Worm (Caenorhabditis elegans) whole organism, young adult: ENCODE results near the gene ncam-1.

ENCODE experiments used
- B0035.1 ChIP-seq: sonication (generic microtip); optimal IDR thresholded peaks from 2 replicates; lab custom pipeline; 2016; ENCODE audit warnings: missing genetic modification characterization, mild to moderate bottlenecking, missing compliant biosample characterization, missing genotype, missing genetic modification reagents
- B0261.1 ChIP-seq: sonication (generic microtip); optimal IDR thresholded peaks from 2 replicates; lab custom pipeline; 2016; ENCODE audit warnings: mild to moderate bottlenecking, missing genetic modification characterization, moderate library complexity, missing compliant biosample characterization
- B0336.3 ChIP-seq: fragments of 200-800 bp; sonication (Bioruptor generic); IDR thresholded peaks from 2 replicates; pipeline ENCODE4 v1.3.6; 2022; ENCODE audit warnings: missing genetic modification characterization, missing compliant biosample characterization
- D2030.7 ChIP-seq: fragments of 200-800 bp; sonication (Bioruptor generic); IDR thresholded peaks from 2 replicates; pipeline ENCODE4 v1.3.6; 2022; ENCODE audit warnings: missing genetic modification reagents, missing genetic modification characterization, missing compliant biosample characterization
- F23B12.7 ChIP-seq: sonication (generic microtip); optimal IDR thresholded peaks from 2 replicates; lab custom pipeline; 2017; ENCODE audit warnings: missing genetic modification characterization, mild to moderate bottlenecking, missing compliant biosample characterization, antibody characterized with exemption, moderate library complexity; ENCODE audit not compliant: insufficient read depth
- F33H1.4 ChIP-seq: fragments of 200-800 bp; sonication (Bioruptor generic); IDR thresholded peaks from 2 replicates; pipeline ENCODE4 v1.3.6; 2022; ENCODE audit warnings: missing genetic modification reagents, missing genetic modification characterization, missing compliant biosample characterization
- F49E8.2 ChIP-seq: sonication (generic microtip); optimal IDR thresholded peaks from 3 replicates; lab custom pipeline; 2017; ENCODE audit warnings: missing genetic modification characterization, mild to moderate bottlenecking, missing compliant biosample characterization, antibody characterized with exemption, moderate library complexity; ENCODE audit not compliant: insufficient read depth
- F57A8.1 ChIP-seq: fragments of 200-800 bp; sonication (Bioruptor generic); optimal IDR thresholded peaks from 2 replicates; lab custom pipeline; 2018; ENCODE audit warnings: mild to moderate bottlenecking, missing genetic modification characterization, moderate library complexity, missing compliant biosample characterization
- K12H6.12 ChIP-seq: fragments of 200-800 bp; sonication (Bioruptor generic); optimal IDR thresholded peaks from 2 replicates; lab custom pipeline; 2018; ENCODE audit warnings: mild to moderate bottlenecking, missing genetic modification characterization, missing compliant biosample characterization
- T26A5.8 ChIP-seq: sonication (generic microtip); optimal IDR thresholded peaks from 2 replicates; lab custom pipeline; 2016; ENCODE audit warnings: missing genetic modification characterization, missing compliant biosample characterization
- Y95B8A.8 ChIP-seq: fragments of 200-800 bp; sonication (Bioruptor generic); IDR thresholded peaks from 2 replicates; pipeline ENCODE4 v1.3.6; 2022; ENCODE audit warnings: missing genetic modification reagents, missing genetic modification characterization, missing compliant biosample characterization
- attf-5 ChIP-seq: fragments of 200-800 bp; sonication (Bioruptor generic); optimal IDR thresholded peaks from 2 replicates; lab custom pipeline; 2018; ENCODE audit warnings: mild to moderate bottlenecking, missing genetic modification characterization, missing compliant biosample characterization
- ceh-100 ChIP-seq: fragments of 200-800 bp; sonication (Bioruptor generic); IDR thresholded peaks from 2 replicates; pipeline ENCODE4 v1.3.6; 2022; ENCODE audit warnings: missing genetic modification reagents, missing genetic modification characterization, missing compliant biosample characterization
- ceh-79 ChIP-seq: sonication (generic microtip); optimal IDR thresholded peaks from 2 replicates; lab custom pipeline; 2017; ENCODE audit warnings: mild to moderate bottlenecking, missing genetic modification characterization, missing compliant biosample characterization
- chd-7 ChIP-seq: sonication (generic microtip); optimal IDR thresholded peaks from 2 replicates; lab custom pipeline; 2016; ENCODE audit warnings: mild to moderate bottlenecking, missing genetic modification characterization, moderate library complexity, missing compliant biosample characterization
- dpff-1 ChIP-seq: sonication (generic microtip); optimal IDR thresholded peaks from 2 replicates; lab custom pipeline; 2017; ENCODE audit warnings: mild to moderate bottlenecking, missing genetic modification characterization, missing compliant biosample characterization
- lin-26 ChIP-seq: fragments of 200-800 bp; sonication (Bioruptor generic); IDR thresholded peaks from 2 replicates; pipeline ENCODE4 v1.3.6; 2022; ENCODE audit warnings: missing genetic modification reagents, missing genetic modification characterization, missing compliant biosample characterization
- lin-40 ChIP-seq: sonication (generic microtip); optimal IDR thresholded peaks from 2 replicates; lab custom pipeline; 2016; ENCODE audit warnings: missing genetic modification characterization, mild to moderate bottlenecking, missing compliant biosample characterization, missing genotype, missing genetic modification reagents
- lin-54 ChIP-seq: fragments of 200-800 bp; sonication (Bioruptor generic); optimal IDR thresholded peaks from 2 replicates; lab custom pipeline; 2018; ENCODE audit warnings: mild to moderate bottlenecking, missing genetic modification characterization, missing compliant biosample characterization
- lir-1 ChIP-seq: fragments of 200-800 bp; sonication (Bioruptor generic); conservative IDR thresholded peaks from 2 replicates; pipeline ENCODE4 v1.3.6; 2022; ENCODE audit warnings: missing genetic modification reagents, missing genetic modification characterization, missing compliant biosample characterization
- madf-3 ChIP-seq: fragments of 200-800 bp; sonication (Bioruptor generic); IDR thresholded peaks from 2 replicates; pipeline ENCODE4 v1.3.6; 2022; ENCODE audit warnings: missing genetic modification reagents, missing genetic modification characterization, missing compliant biosample characterization
- madf-6 ChIP-seq: fragments of 200-800 bp; sonication (Bioruptor generic); IDR thresholded peaks from 2 replicates; pipeline ENCODE4 v1.3.6; 2022; ENCODE audit warnings: missing genetic modification reagents, missing genetic modification characterization, missing compliant biosample characterization
- mxl-1 ChIP-seq: sonication (generic microtip); optimal IDR thresholded peaks from 2 replicates; lab custom pipeline; 2016; ENCODE audit warnings: missing genetic modification characterization, missing compliant biosample characterization
- nfya-2 ChIP-seq: fragments of 200-800 bp; sonication (Bioruptor generic); IDR thresholded peaks from 2 replicates; pipeline ENCODE4 v1.3.6; 2022; ENCODE audit warnings: missing genetic modification reagents, missing genetic modification characterization, missing compliant biosample characterization
- nhr-120 ChIP-seq: fragments of 200-800 bp; sonication (Bioruptor generic); IDR thresholded peaks from 2 replicates; pipeline ENCODE4 v1.3.6; 2022; ENCODE audit warnings: missing genetic modification characterization, missing compliant biosample characterization
- nhr-80 ChIP-seq: sonication (generic microtip); optimal IDR thresholded peaks from 2 replicates; lab custom pipeline; 2016; ENCODE audit warnings: missing genetic modification characterization, missing compliant biosample characterization
- pbrm-1 ChIP-seq: fragments of 200-800 bp; sonication (Bioruptor generic); IDR thresholded peaks from 2 replicates; pipeline ENCODE4 v1.3.6; 2022; ENCODE audit warnings: missing genetic modification reagents, missing genetic modification characterization, missing compliant biosample characterization
- rpc-1 ChIP-seq, 2 experiments: fragments of 150-350 bp in 1 of 2; sonication (generic microtip) in 1 of 2; optimal IDR thresholded peaks; 2 replicates each; lab custom pipeline; 2014 to 2018; ENCODE audit warnings: missing biosample characterization in 1 of 2, missing genetic modification characterization in 1 of 2, missing genetic modification reagents in 1 of 2, missing genotype in 1 of 2
- sdz-38 ChIP-seq: sonication (generic microtip); optimal IDR thresholded peaks from 2 replicates; lab custom pipeline; 2016; ENCODE audit warnings: missing genotype, missing genetic modification characterization, missing compliant biosample characterization
- snpc-1.1 ChIP-seq: sonication (generic microtip); optimal IDR thresholded peaks from 2 replicates; lab custom pipeline; 2017; ENCODE audit warnings: missing genetic modification characterization, mild to moderate bottlenecking, missing compliant biosample characterization, antibody characterized with exemption, moderate library complexity, missing genotype, missing genetic modification reagents; ENCODE audit not compliant: insufficient read depth
- snpc-4 ChIP-seq, 5 experiments: fragments of 150-350 bp in 1 of 5; sonication (generic microtip) in 4 of 5; optimal IDR thresholded peaks; 2 replicates each; lab custom pipeline; 2014 to 2018; ENCODE audit warnings: missing genetic modification characterization in 5 of 5, missing biosample characterization in 3 of 5, antibody characterized with exemption in 2 of 5, mild to moderate bottlenecking in 2 of 5, missing compliant biosample characterization in 2 of 5, missing genotype in 2 of 5, moderate library complexity in 2 of 5, missing genetic modification reagents in 1 of 5
- unc-62 ChIP-seq: fragments of 150-350 bp; optimal IDR thresholded peaks from 2 replicates; lab custom pipeline; 2014; ENCODE audit warnings: missing biosample characterization, missing genetic modification reagents, missing genetic modification characterization
- zfh-2 ChIP-seq: fragments of 200-800 bp; sonication (Bioruptor generic); conservative IDR thresholded peaks from 2 replicates; pipeline ENCODE4 v1.3.6; 2022; ENCODE audit warnings: missing genetic modification reagents, missing genetic modification characterization, missing compliant biosample characterization
- zim-3 ChIP-seq: sonication (generic microtip); optimal IDR thresholded peaks from 2 replicates; lab custom pipeline; 2017; ENCODE audit warnings: mild to moderate bottlenecking, missing genetic modification characterization, moderate library complexity, missing compliant biosample characterization
- ztf-18 ChIP-seq: sonication (generic microtip); optimal IDR thresholded peaks from 2 replicates; lab custom pipeline; 2016; ENCODE audit warnings: missing genotype, mild to moderate bottlenecking, missing genetic modification characterization, missing compliant biosample characterization

ncam-1 gene

DNA sequence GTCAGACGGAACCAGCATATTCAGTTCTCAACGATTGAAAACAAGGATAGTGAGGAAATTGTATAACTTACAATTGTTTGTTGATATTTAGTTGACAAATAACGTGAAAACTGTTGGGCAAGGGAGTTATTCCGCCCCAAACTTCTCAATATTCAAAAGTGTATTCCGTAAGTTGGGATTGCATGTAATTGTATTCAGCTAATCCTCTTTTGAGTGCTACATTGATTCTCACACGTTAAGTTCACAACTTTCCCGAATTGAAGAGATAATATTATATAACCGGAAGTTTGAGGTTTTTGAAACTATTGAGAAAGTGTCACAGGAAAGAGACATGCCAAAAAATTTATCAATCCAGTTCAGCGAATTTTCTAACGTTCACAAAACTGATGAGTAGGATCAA is 36.9 kb upstream of the ncam-1 start, which contains the start of gene ifc-2:
Gene ifc-2, minus strand, starts transcription at position 101 of the 400 bp plus-strand sequence.
- TF ChIP-seq pbrm-1 (GFP tag; lab: Robert Waterston, UW) (no peak), B0336.3 (no peak), nhr-80 (no peak), dpff-1 (tag; lab: Kevin White, UChicago) (no peak), chd-7 (tag; lab: Kevin White, UChicago) (no peak), sdz-38 (tag; lab: Kevin White, UChicago) (no peak)

DNA sequence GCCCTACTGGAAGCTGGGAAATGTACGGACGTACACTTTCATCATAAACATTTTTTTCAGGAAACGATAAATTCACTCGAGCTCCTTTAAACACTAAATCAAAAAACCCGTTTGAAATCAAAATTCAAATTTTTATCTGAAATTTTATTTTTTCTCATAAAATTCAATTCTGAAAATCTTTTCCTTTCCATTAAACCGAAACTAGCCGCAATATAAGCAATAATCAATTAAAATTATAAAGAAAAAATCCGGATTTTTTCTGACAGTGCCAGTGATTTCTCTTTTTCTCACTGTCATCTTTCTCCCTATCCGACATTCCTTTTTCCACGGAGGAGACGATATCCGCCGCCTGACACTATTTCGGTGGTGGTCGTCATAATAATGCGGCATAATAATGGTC is 35.8 kb upstream of the ncam-1 start, which contains the start of gene lpr-7:
Gene lpr-7, plus strand, starts transcription at position 301 of the 400 bp plus-strand sequence.
- TF ChIP-seq madf-6 (GFP tag; lab: Robert Waterston, UW) (no peak), rpc-1 (optimal IDR thresholded peaks at IDR 0.05; lab: Kevin White, UChicago) (no peak), rpc-1 (tag; optimal IDR thresholded peaks at IDR 0.05; lab: Kevin White, UChicago) (no peak), B0035.1 (no peak)

DNA sequence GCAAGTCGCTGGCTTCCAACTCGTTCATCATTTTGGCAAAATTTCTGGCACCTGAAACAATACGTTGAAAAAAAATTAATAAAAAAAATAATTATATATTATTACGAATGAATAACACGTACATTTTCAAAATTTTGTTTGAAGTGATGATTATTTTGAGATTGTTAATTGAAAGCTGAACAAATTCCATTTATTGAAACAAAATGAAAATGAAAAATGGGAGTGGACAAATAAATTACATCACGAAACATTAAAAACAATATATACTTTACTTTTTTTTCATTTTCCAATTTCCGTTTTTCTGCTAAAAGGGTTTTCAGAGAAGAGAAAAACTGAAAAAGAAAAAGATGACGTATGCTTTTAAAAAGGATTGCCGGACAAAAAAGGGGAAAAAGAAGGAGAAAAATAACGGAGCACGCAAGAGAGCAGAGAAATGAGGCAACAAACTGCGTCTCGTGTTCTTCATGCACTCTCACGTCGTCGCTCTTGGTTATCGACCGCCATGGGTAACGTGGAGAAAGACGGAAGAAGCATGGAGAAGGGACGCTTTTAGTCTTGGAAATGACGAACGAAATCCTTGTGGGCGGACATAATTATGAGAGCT is 29.9 kb upstream of the ncam-1 start, which contains the start of gene rund-1:
Gene rund-1, minus strand, starts transcription at position 51 of the 604 bp plus-strand sequence.
- no peak for TF ChIP-seq zfh-2 (GFP tag; lab: Robert Waterston, UW)
- peak; percentile 23 for TF ChIP-seq F23B12.7 (tag; lab: Kevin White, UChicago)
- TF ChIP-seq snpc-4 (GFP tag; optimal IDR thresholded peaks at IDR 0.05; lab: Kevin White, UChicago), result no peak
- TF ChIP-seq snpc-4 (tag; optimal IDR thresholded peaks at IDR 0.05; lab: Kevin White, UChicago), result peak in 2 of 4 experiments; percentile 42 to 72
- peak; percentile 38 for TF ChIP-seq nhr-80
- peak; percentile 12 for TF ChIP-seq K12H6.12
- TF ChIP-seq lin-40 (tag; lab: Kevin White, UChicago), result peak; percentile 36

DNA sequence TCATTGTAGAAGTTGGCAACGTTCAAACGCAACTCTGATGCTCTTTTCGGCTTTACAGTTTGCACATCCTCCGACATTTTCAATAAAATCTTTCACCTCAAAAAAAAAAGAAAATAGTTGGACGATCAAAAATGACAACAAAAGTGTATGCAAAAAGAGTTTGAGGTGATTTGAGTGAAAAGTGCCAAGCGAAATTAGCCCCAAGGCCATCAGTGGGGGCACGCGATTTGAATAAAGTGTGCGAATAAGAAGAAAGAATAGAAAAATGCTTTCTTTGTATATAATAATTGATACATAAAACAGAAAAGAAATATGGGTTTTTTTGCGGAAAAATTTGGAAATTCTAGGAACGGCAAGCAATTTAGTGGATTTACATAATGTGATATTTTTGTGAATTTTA is 25.6 kb upstream of the ncam-1 start, which contains the start of gene T19D7.5:
Gene T19D7.5, minus strand, starts transcription at position 101 of the 400 bp plus-strand sequence.
- no peak for TF ChIP-seq F33H1.4 (GFP tag; lab: Robert Waterston, UW)
- TF ChIP-seq zfh-2 (GFP tag; lab: Robert Waterston, UW), result no peak
- no peak for TF ChIP-seq mxl-1 (tag; lab: Kevin White, UChicago)
- TF ChIP-seq madf-6 (GFP tag; lab: Robert Waterston, UW), result no peak
- no peak for TF ChIP-seq nhr-120 (GFP tag; lab: Robert Waterston, UW)
- no peak for TF ChIP-seq F23B12.7 (tag; lab: Kevin White, UChicago)
- TF ChIP-seq unc-62 (GFP tag; lab: Kevin White, UChicago), result no peak
- no peak for TF ChIP-seq F57A8.1 (GFP tag; lab: Kevin White, UChicago)
- TF ChIP-seq attf-5 (GFP tag; lab: Kevin White, UChicago), result no peak
- no peak for TF ChIP-seq Y95B8A.8 (GFP tag; lab: Robert Waterston, UW)
- TF ChIP-seq T26A5.8 (tag; lab: Kevin White, UChicago), result no peak
- TF ChIP-seq lin-26 (GFP tag; lab: Robert Waterston, UW), result no peak
- no peak for TF ChIP-seq lir-1 (GFP tag; lab: Robert Waterston, UW)
- TF ChIP-seq ceh-100, result no peak
- TF ChIP-seq lin-40 (tag; lab: Kevin White, UChicago), result no peak
- TF ChIP-seq B0261.1 (tag; lab: Kevin White, UChicago), result no peak
- TF ChIP-seq ztf-18 (tag; lab: Kevin White, UChicago), result no peak

DNA sequence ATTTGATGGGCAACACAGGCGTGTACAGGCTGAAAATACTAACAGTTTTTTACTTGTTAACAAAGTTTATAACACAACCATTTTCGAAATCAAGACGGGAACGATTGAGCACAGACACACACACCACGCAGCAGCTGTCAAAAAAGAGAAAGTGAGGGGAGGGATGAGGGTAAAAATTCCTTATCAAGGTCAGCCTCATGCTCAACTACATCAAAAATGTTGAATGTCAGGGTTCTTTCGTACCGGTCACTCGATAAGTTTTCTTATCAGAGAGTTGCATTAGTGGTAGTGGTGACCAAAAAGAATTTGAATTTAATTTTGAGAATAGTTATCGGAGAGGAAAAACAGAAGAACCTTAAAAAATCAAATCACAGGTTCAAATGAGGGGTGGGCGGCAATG is 21.1 kb upstream of the ncam-1 start, which contains the start of gene T19D7.6:
Gene T19D7.6, minus strand, starts transcription at position 198 of the 400 bp plus-strand sequence.
- TF ChIP-seq ztf-18 (tag; lab: Kevin White, UChicago), result no peak
- TF ChIP-seq nhr-80, result peak; percentile 92
- no peak for TF ChIP-seq madf-3
- TF ChIP-seq ceh-79 (tag; lab: Kevin White, UChicago), result no peak
- no peak for TF ChIP-seq snpc-1.1
- no peak for TF ChIP-seq lin-54
- TF ChIP-seq zim-3, result no peak
- no peak for TF ChIP-seq madf-6 (GFP tag; lab: Robert Waterston, UW)
- no peak for TF ChIP-seq zfh-2 (GFP tag; lab: Robert Waterston, UW)
- TF ChIP-seq F49E8.2, result no peak
- TF ChIP-seq lir-1 (GFP tag; lab: Robert Waterston, UW), result no peak
- TF ChIP-seq nfya-2 (GFP tag; lab: Robert Waterston, UW), result no peak
- TF ChIP-seq unc-62 (GFP tag; lab: Kevin White, UChicago), result peak; percentile 43
- TF ChIP-seq D2030.7 (GFP tag; lab: Robert Waterston, UW), result no peak
- TF ChIP-seq, all 124 proteins: peak for 2
